Worm (Caenorhabditis elegans) whole organism, L2 larva: ENCODE results near the gene ctsa-1.2.

Source experiments
- R02D3.7 ChIP-seq: fragments of 150-350 bp; optimal IDR thresholded peaks from 2 replicates; lab custom pipeline; 2014; ENCODE audit warnings: missing biosample characterization, missing genetic modification characterization
- Y55F3AM.14 ChIP-seq: fragments of 200-800 bp; sonication (Bioruptor generic); optimal IDR thresholded peaks from 2 replicates; lab custom pipeline; 2018; ENCODE audit warnings: mild to moderate bottlenecking, missing genetic modification characterization, missing compliant biosample characterization
- alr-1 ChIP-seq: fragments of 150-350 bp; optimal IDR thresholded peaks from 2 replicates; lab custom pipeline; 2014; ENCODE audit warnings: missing biosample characterization, missing genetic modification characterization
- aly-2 ChIP-seq: fragments of 150-350 bp; optimal IDR thresholded peaks from 2 replicates; lab custom pipeline; 2014; ENCODE audit warnings: missing biosample characterization, missing genetic modification characterization
- blmp-1 ChIP-seq: sonication (generic microtip); optimal IDR thresholded peaks from 2 replicates; lab custom pipeline; 2017; ENCODE audit warnings: missing genetic modification characterization, mild to moderate bottlenecking, missing compliant biosample characterization, antibody characterized with exemption, moderate library complexity; ENCODE audit not compliant: insufficient read depth
- ceh-82 ChIP-seq: fragments of 150-350 bp; optimal IDR thresholded peaks from 2 replicates; lab custom pipeline; 2014; ENCODE audit warnings: missing biosample characterization, missing genetic modification characterization
- crh-2 ChIP-seq: sonication (generic microtip); optimal IDR thresholded peaks from 2 replicates; lab custom pipeline; 2017; ENCODE audit warnings: missing biosample characterization, missing genetic modification characterization
- egl-27 ChIP-seq: sonication (generic microtip); optimal IDR thresholded peaks from 3 replicates; lab custom pipeline; 2017; ENCODE audit warnings: missing biosample characterization, missing genetic modification reagents, missing genetic modification characterization
- elt-3 ChIP-seq: sonication (generic microtip); optimal IDR thresholded peaks from 2 replicates; lab custom pipeline; 2017; ENCODE audit warnings: missing biosample characterization, missing genetic modification characterization
- lin-11 ChIP-seq: fragments of 150-350 bp; sonication (generic microtip); optimal IDR thresholded peaks from 2 replicates; lab custom pipeline; 2014; ENCODE audit warnings: missing biosample characterization, missing genetic modification characterization, inconsistent platforms, mixed read lengths
- lin-13 ChIP-seq: fragments of 150-350 bp; optimal IDR thresholded peaks from 2 replicates; lab custom pipeline; 2014; ENCODE audit warnings: missing biosample characterization, missing genetic modification reagents, missing genetic modification characterization
- lin-39 ChIP-seq: fragments of 150-350 bp; optimal IDR thresholded peaks from 2 replicates; lab custom pipeline; 2014; ENCODE audit warnings: missing biosample characterization, missing genetic modification reagents, missing genetic modification characterization
- mab-5 ChIP-seq: fragments of 150-350 bp; optimal IDR thresholded peaks from 2 replicates; lab custom pipeline; 2014; ENCODE audit warnings: missing biosample characterization, missing genetic modification characterization
- mbf-1 ChIP-seq: sonication (generic microtip); optimal IDR thresholded peaks from 2 replicates; lab custom pipeline; 2017; ENCODE audit warnings: missing biosample characterization, missing genetic modification characterization
- mdl-1 ChIP-seq, 2 experiments: fragments of 150-350 bp in 1 of 2; sonication (generic microtip) in 1 of 2; optimal IDR thresholded peaks; 2 replicates each; lab custom pipeline; 2017; ENCODE audit warnings: missing biosample characterization in 2 of 2, missing genetic modification characterization in 2 of 2
- nhr-11 ChIP-seq: fragments of 150-350 bp; optimal IDR thresholded peaks from 2 replicates; lab custom pipeline; 2014; ENCODE audit warnings: missing biosample characterization, missing genetic modification characterization
- nhr-21 ChIP-seq: fragments of 150-350 bp; optimal IDR thresholded peaks from 2 replicates; lab custom pipeline; 2014; ENCODE audit warnings: missing biosample characterization, missing genetic modification characterization
- nhr-237 ChIP-seq: fragments of 150-350 bp; optimal IDR thresholded peaks from 2 replicates; lab custom pipeline; 2014; ENCODE audit warnings: missing biosample characterization, missing genetic modification characterization
- nhr-25 ChIP-seq: fragments of 150-350 bp; sonication (generic microtip); optimal IDR thresholded peaks from 3 replicates; lab custom pipeline; 2014; ENCODE audit warnings: missing biosample characterization, missing genetic modification characterization
- nhr-6 ChIP-seq: fragments of 150-350 bp; optimal IDR thresholded peaks from 2 replicates; lab custom pipeline; 2014; ENCODE audit warnings: missing biosample characterization, missing genetic modification characterization
- nhr-77 ChIP-seq: fragments of 150-350 bp; optimal IDR thresholded peaks from 2 replicates; lab custom pipeline; 2014; ENCODE audit warnings: missing biosample characterization, missing genetic modification characterization
- peb-1 ChIP-seq: fragments of 150-350 bp; optimal IDR thresholded peaks from 2 replicates; lab custom pipeline; 2014; ENCODE audit warnings: missing biosample characterization, missing genetic modification characterization
- sem-4 ChIP-seq: fragments of 150-350 bp; optimal IDR thresholded peaks from 2 replicates; lab custom pipeline; 2014; ENCODE audit warnings: missing biosample characterization, missing genetic modification reagents, missing genetic modification characterization
- skn-1 ChIP-seq: sonication (generic microtip); optimal IDR thresholded peaks from 2 replicates; lab custom pipeline; 2017; ENCODE audit warnings: missing biosample characterization, missing genetic modification characterization
- sma-3 ChIP-seq: sonication (generic microtip); optimal IDR thresholded peaks from 2 replicates; lab custom pipeline; 2016; ENCODE audit warnings: missing genetic modification reagents, missing genetic modification characterization, missing compliant biosample characterization
- sma-9 ChIP-seq, 2 experiments: fragments of 150-350 bp in 1 of 2; sonication (generic microtip) in 1 of 2; optimal IDR thresholded peaks; 2 replicates each; lab custom pipeline; 2014 to 2016; ENCODE audit warnings: missing genetic modification characterization in 2 of 2, mild to moderate bottlenecking in 1 of 2, missing biosample characterization in 1 of 2, missing compliant biosample characterization in 1 of 2, missing genetic modification reagents in 1 of 2, moderate library complexity in 1 of 2
- snpc-4 ChIP-seq: fragments of 150-350 bp; optimal IDR thresholded peaks from 2 replicates; lab custom pipeline; 2014; ENCODE audit warnings: missing biosample characterization, missing genetic modification characterization
- unc-39 ChIP-seq: fragments of 150-350 bp; optimal IDR thresholded peaks from 2 replicates; lab custom pipeline; 2014; ENCODE audit warnings: missing biosample characterization, missing genetic modification characterization
- unc-55 ChIP-seq: fragments of 150-350 bp; sonication (generic microtip); optimal IDR thresholded peaks from 3 replicates; lab custom pipeline; 2014; ENCODE audit warnings: missing biosample characterization, missing genetic modification reagents, missing genetic modification characterization
- unc-62 ChIP-seq: fragments of 150-350 bp; optimal IDR thresholded peaks from 2 replicates; lab custom pipeline; 2014; ENCODE audit warnings: missing biosample characterization, missing genetic modification reagents, missing genetic modification characterization
- ztf-11 ChIP-seq: sonication (generic microtip); optimal IDR thresholded peaks from 2 replicates; lab custom pipeline; 2017; ENCODE audit warnings: missing biosample characterization, missing genetic modification characterization
- ztf-4 ChIP-seq: fragments of 150-350 bp; optimal IDR thresholded peaks from 2 replicates; lab custom pipeline; 2014; ENCODE audit warnings: missing biosample characterization, missing genetic modification characterization

ctsa-1.2 gene

DNA sequence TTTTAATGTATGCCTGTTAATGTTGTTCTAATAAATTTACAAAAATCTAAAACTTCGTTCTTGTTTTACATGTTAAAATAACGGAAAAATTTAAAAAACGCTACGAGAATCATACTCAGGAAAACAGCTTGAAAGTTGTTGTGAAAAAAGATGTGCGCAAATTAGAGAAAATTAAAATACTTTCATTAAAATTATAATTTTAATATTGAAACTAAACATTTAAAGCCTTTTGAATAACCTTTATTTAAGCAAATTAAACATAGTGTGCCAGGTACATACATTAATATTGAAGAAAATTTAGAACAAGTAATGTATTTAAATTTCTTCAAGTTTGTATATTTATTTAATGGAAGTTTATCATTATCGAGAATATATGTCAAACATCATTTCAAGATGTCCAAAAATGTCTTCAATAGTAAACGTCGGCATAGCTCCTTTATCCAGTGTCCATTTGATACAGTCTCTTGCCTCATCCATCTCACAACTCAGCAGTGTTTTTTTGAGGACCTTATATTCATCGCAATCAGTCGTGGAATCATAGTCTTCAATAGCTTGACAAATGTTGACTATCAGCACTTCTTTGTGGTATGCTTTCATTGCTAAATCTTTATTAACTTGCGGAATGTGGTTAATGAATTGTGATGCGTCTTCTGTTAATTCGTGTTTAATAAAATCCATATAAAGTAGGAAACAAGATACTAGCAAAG, 22.8 kb downstream of the ctsa-1.2 start (continued):
- TF ChIP-seq nhr-77 (tag; lab: Kevin White, UChicago), result no peak
- no peak for TF ChIP-seq elt-3 (tag; lab: Kevin White, UChicago)
- TF ChIP-seq lin-11, result no peak
- TF ChIP-seq alr-1 (tag; lab: Kevin White, UChicago), result no peak
- TF ChIP-seq mdl-1 (tag; optimal IDR thresholded peaks at IDR 0.05; lab: Kevin White, UChicago), result no peak
- no peak for TF ChIP-seq blmp-1 (tag; lab: Kevin White, UChicago)
- no peak for TF ChIP-seq sma-9 (GFP tag; optimal IDR thresholded peaks at IDR 0.05; lab: Kevin White, UChicago)
- TF ChIP-seq sma-9 (tag; optimal IDR thresholded peaks at IDR 0.05; lab: Kevin White, UChicago), result no peak
- peak; percentile 89 for TF ChIP-seq sem-4
- TF ChIP-seq Y55F3AM.14 (GFP tag; lab: Kevin White, UChicago), result no peak
- TF ChIP-seq aly-2, result no peak
- no peak for TF ChIP-seq nhr-21 (tag; lab: Kevin White, UChicago)

DNA sequence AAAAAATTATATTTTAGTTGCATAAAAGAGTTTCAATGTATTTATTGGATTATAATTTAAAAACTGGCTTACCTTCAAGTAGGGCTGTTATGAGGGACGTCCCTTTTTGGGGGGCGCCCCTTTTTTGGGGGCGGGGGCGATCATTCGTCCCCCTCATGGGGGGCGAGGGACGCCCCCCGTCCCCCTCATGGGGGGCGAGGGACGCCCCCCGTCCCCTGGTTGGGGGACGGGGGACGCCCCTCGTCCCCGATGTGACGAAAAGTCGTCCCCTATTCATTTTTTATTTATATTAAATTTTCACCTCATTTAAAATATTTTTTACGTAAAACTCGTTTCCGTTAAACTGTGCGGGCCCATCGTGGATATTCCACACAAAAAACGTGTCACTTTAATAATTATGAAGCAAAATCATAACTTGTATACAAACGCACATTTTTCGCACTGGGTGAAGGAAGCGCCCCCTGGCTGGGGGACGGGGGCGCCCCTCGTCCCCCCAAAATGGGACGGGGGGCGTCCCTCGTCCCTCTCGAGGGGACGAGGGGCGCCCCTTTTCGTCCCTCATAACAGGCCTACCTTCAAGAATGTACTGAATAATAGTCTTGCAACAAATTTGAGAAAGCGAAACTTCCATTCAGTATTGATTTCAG, 26.5 kb downstream of the ctsa-1.2 start:
- TF ChIP-seq R02D3.7 (tag; lab: Kevin White, UChicago), result no peak
- no peak for TF ChIP-seq snpc-4 (tag; lab: Kevin White, UChicago)
- no peak for TF ChIP-seq nhr-237 (tag; lab: Kevin White, UChicago)
- TF ChIP-seq sma-3 (GFP tag; lab: Kevin White, UChicago), result no peak
- TF ChIP-seq sma-9 (GFP tag; optimal IDR thresholded peaks at IDR 0.05; lab: Kevin White, UChicago), result no peak
- no peak for TF ChIP-seq sma-9 (tag; optimal IDR thresholded peaks at IDR 0.05; lab: Kevin White, UChicago)
- TF ChIP-seq mbf-1, result no peak
- no peak for TF ChIP-seq egl-27 (tag; lab: Kevin White, UChicago)
- TF ChIP-seq ztf-4 (tag; lab: Kevin White, UChicago), result no peak
- TF ChIP-seq unc-62 (GFP tag; lab: Kevin White, UChicago), result no peak
- no peak for TF ChIP-seq nhr-25 (tag; lab: Kevin White, UChicago)
- TF ChIP-seq nhr-6, result no peak
- TF ChIP-seq peb-1, result no peak
- TF ChIP-seq mab-5 (tag; lab: Kevin White, UChicago), result no peak
- TF ChIP-seq nhr-11, result no peak
- TF ChIP-seq ceh-82 (tag; lab: Kevin White, UChicago), result no peak
- TF ChIP-seq nhr-21 (tag; lab: Kevin White, UChicago), result no peak

DNA sequence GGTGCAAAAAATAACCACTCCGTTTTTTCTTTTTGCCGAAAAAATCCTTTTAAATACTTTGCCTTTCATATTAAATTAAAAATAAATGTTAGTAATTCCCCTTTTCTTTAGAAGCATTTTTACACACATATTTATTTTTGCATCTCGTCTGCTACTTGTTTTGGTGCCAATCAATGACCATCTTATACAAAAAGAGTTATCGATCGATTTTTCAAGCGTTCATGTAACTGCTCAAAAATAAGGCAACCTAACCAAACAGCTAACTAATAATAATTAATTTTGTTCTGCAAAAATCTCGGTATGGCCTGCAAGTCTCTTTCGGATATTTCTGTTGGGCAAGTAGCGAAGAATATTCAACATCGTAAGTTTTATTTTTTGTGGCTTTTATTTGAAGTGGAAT, 27.3 kb downstream of the ctsa-1.2 start, which contains the start of gene F44E5.2:
F44E5.2 (plus strand) TSS at position 301 of the 400 bp plus-strand sequence.
- no peak for TF ChIP-seq lin-39
- no peak for TF ChIP-seq unc-55 (GFP tag; lab: Kevin White, UChicago)
- no peak for TF ChIP-seq snpc-4 (tag; lab: Kevin White, UChicago)

DNA sequence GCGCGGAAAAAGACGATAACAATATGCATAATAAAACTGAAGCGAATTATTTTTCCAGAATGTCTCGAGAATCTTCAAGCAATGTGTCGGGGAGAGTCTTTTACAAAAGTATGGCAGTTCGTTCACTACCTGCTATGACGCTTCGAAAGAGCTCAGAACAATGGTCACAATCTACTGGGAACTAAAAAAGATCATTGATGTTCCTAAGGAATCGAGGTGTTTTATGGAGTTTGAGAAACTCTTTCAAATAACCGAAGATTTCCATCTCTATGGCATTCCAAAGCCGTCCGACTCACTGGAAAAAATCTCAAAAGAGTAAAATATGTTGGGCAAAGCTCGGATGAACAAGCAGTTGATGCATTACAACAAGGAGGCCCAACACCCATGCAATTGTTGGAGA, 33.2 kb downstream of the ctsa-1.2 start, which contains the start of gene F44E5.15:
F44E5.15 (plus strand) TSS at position 301 of the 400 bp plus-strand sequence.
- TF ChIP-seq lin-11 (no peak), elt-3 (tag; lab: Kevin White, UChicago) (no peak), lin-13 (no peak), ztf-11 (tag; lab: Kevin White, UChicago) (no peak), R02D3.7 (tag; lab: Kevin White, UChicago) (no peak), Y55F3AM.14 (GFP tag; lab: Kevin White, UChicago) (no peak), skn-1 (tag; lab: Kevin White, UChicago) (no peak), sem-4 (no peak), nhr-11 (no peak), unc-62 (GFP tag; lab: Kevin White, UChicago) (no peak), sma-3 (GFP tag; lab: Kevin White, UChicago) (no peak), unc-39 (tag; lab: Kevin White, UChicago) (no peak), nhr-77 (tag; lab: Kevin White, UChicago) (no peak), ceh-82 (tag; lab: Kevin White, UChicago) (no peak), crh-2 (tag; lab: Kevin White, UChicago) (no peak), mdl-1 (tag; optimal IDR thresholded peaks at IDR 0.05; lab: Kevin White, UChicago) (no peak), blmp-1 (tag; lab: Kevin White, UChicago) (no peak), alr-1 (tag; lab: Kevin White, UChicago) (no peak), ztf-4 (tag; lab: Kevin White, UChicago) (no peak), unc-55 (GFP tag; lab: Kevin White, UChicago) (no peak)
